Fruit fly (Drosophila melanogaster) whole organism, embryonic: Measurements from ENCODE around the gene Root.

Source experiments
- CG10431 ChIP-seq: fragments of 200-800 bp; sonication (Bioruptor generic); optimal IDR thresholded peaks from 3 replicates; lab custom pipeline; 2018; ENCODE audit warnings: missing biosample characterization, mild to moderate bottlenecking, missing genetic modification characterization
- CG10543 ChIP-seq: fragments of 200-800 bp; sonication (Bioruptor generic); optimal IDR thresholded peaks from 3 replicates; lab custom pipeline; 2017; ENCODE audit warnings: missing biosample characterization, mild to moderate bottlenecking, missing genetic modification characterization, moderate library complexity
- CG10979 ChIP-seq: fragments of 200-800 bp; sonication (Bioruptor generic); optimal IDR thresholded peaks from 2 replicates; lab custom pipeline; 2018; ENCODE audit warnings: missing biosample characterization, mild to moderate bottlenecking, missing genetic modification characterization, moderate library complexity
- CG12391 ChIP-seq: fragments of 200-800 bp; sonication (Bioruptor generic); optimal IDR thresholded peaks from 3 replicates; lab custom pipeline; 2018; ENCODE audit warnings: missing biosample characterization, mild to moderate bottlenecking, missing genetic modification characterization, moderate library complexity
- CG1529 ChIP-seq: fragments of 200-800 bp; sonication (Bioruptor generic); optimal IDR thresholded peaks from 3 replicates; lab custom pipeline; 2018; ENCODE audit warnings: missing biosample characterization, missing genetic modification characterization
- CG15601 ChIP-seq: fragments of 200-800 bp; sonication (Bioruptor generic); optimal IDR thresholded peaks from 3 replicates; lab custom pipeline; 2019; ENCODE audit warnings: missing biosample characterization, mild to moderate bottlenecking, missing genetic modification characterization, moderate library complexity
- CG16779 ChIP-seq: fragments of 200-800 bp; sonication (Bioruptor generic); IDR thresholded peaks from 2 replicates; pipeline ENCODE4 v1.3.6; 2022; ENCODE audit warnings: missing biosample characterization, missing genetic modification characterization
- CG17385 ChIP-seq: fragments of 200-800 bp; sonication (Bioruptor generic); optimal IDR thresholded peaks from 3 replicates; lab custom pipeline; 2018; ENCODE audit warnings: missing biosample characterization, mild to moderate bottlenecking, missing genetic modification characterization
- CG18011 ChIP-seq: fragments of 200-800 bp; sonication (Bioruptor generic); optimal IDR thresholded peaks from 2 replicates; lab custom pipeline; 2017; ENCODE audit warnings: missing biosample characterization, missing genetic modification characterization, mild to moderate bottlenecking, moderate library complexity, missing genotype
- CG18262 ChIP-seq: fragments of 200-800 bp; optimal IDR thresholded peaks from 3 replicates; lab custom pipeline; 2019; ENCODE audit warnings: missing biosample characterization, mild to moderate bottlenecking, missing genetic modification characterization, moderate library complexity
- CG4360 ChIP-seq: fragments of 200-800 bp; sonication (Bioruptor generic); IDR thresholded peaks from 2 replicates; pipeline ENCODE4 v1.3.6; 2022; ENCODE audit warnings: missing biosample characterization, missing genetic modification characterization
- CG7271 ChIP-seq: fragments of 200-800 bp; sonication (Bioruptor generic); optimal IDR thresholded peaks from 2 replicates; lab custom pipeline; 2018; ENCODE audit warnings: missing biosample characterization, mild to moderate bottlenecking, missing genetic modification characterization, moderate library complexity
- CG7556 ChIP-seq: fragments of 200-800 bp; sonication (Bioruptor generic); optimal IDR thresholded peaks from 2 replicates; lab custom pipeline; 2017; ENCODE audit warnings: missing biosample characterization, mild to moderate bottlenecking, missing genetic modification characterization
- CG8089 ChIP-seq: fragments of 200-800 bp; sonication (Bioruptor generic); optimal IDR thresholded peaks from 3 replicates; lab custom pipeline; 2016; ENCODE audit warnings: missing biosample characterization, missing genetic modification characterization
- CG8290 ChIP-seq, 3 experiments: fragments of 200-800 bp; sonication (Bioruptor generic); optimal IDR thresholded peaks; 2 replicates each; lab custom pipeline; 2016 to 2019; ENCODE audit warnings: missing biosample characterization in 3 of 3, missing genetic modification characterization in 3 of 3, mild to moderate bottlenecking in 2 of 3, moderate library complexity in 1 of 3
- CG8924 ChIP-seq: fragments of 200-800 bp; optimal IDR thresholded peaks from 3 replicates; lab custom pipeline; 2019; ENCODE audit warnings: missing biosample characterization, mild to moderate bottlenecking, missing genetic modification characterization, moderate library complexity
- Doc2 ChIP-seq: fragments of 200-800 bp; sonication (Bioruptor generic); IDR thresholded peaks from 2 replicates; pipeline ENCODE4 v1.3.6; 2022; ENCODE audit warnings: missing biosample characterization, missing genetic modification characterization
- Eip74EF ChIP-seq, 2 experiments: fragments of 200-800 bp in 1 of 2; fragments of >200 bp in 1 of 2; sonication (Bioruptor generic) in 1 of 2; optimal IDR thresholded peaks; 2 replicates each; lab custom pipeline; 2017 to 2019; ENCODE audit warnings: missing biosample characterization in 2 of 2, missing genetic modification characterization in 2 of 2, mild to moderate bottlenecking in 1 of 2, moderate library complexity in 1 of 2
- HmgD ChIP-seq: fragments of 200-800 bp; sonication (Bioruptor generic); optimal IDR thresholded peaks from 3 replicates; lab custom pipeline; 2016; ENCODE audit warnings: missing biosample characterization, missing genetic modification characterization
- HmgZ ChIP-seq: fragments of 200-800 bp; sonication (Bioruptor generic); optimal IDR thresholded peaks from 2 replicates; lab custom pipeline; 2018; ENCODE audit warnings: missing biosample characterization, mild to moderate bottlenecking, missing genetic modification characterization
- Hmx ChIP-seq: fragments of 200-800 bp; sonication (Bioruptor generic); optimal IDR thresholded peaks from 2 replicates; lab custom pipeline; 2016; ENCODE audit warnings: missing biosample characterization, missing genetic modification characterization
- MESR4 ChIP-seq: fragments of 200-800 bp; sonication (Bioruptor generic); optimal IDR thresholded peaks from 2 replicates; lab custom pipeline; 2018; ENCODE audit warnings: missing biosample characterization, mild to moderate bottlenecking, missing genetic modification characterization, moderate library complexity
- Mad ChIP-seq: fragments of 200-800 bp; sonication (Bioruptor generic); optimal IDR thresholded peaks from 2 replicates; lab custom pipeline; 2016; ENCODE audit warnings: missing biosample characterization, missing genetic modification characterization
- Meics ChIP-seq: fragments of 200-800 bp; sonication (Bioruptor generic); optimal IDR thresholded peaks from 2 replicates; lab custom pipeline; 2017; ENCODE audit warnings: missing biosample characterization, mild to moderate bottlenecking, missing genetic modification characterization
- Myb ChIP-seq: fragments of 200-800 bp; sonication (Bioruptor generic); optimal IDR thresholded peaks from 2 replicates; lab custom pipeline; 2016; ENCODE audit warnings: missing biosample characterization, missing genetic modification characterization
- Nf-YB ChIP-seq: fragments of 200-800 bp; sonication (Bioruptor generic); optimal IDR thresholded peaks from 3 replicates; lab custom pipeline; 2019; ENCODE audit warnings: missing biosample characterization, mild to moderate bottlenecking, missing genetic modification characterization, moderate library complexity
- Nf-YC ChIP-seq: fragments of 200-800 bp; optimal IDR thresholded peaks from 3 replicates; lab custom pipeline; 2019; ENCODE audit warnings: missing biosample characterization, mild to moderate bottlenecking, missing genetic modification characterization, moderate library complexity
- Optix ChIP-seq: fragments of 200-800 bp; sonication (Bioruptor generic); IDR thresholded peaks from 3 replicates; pipeline ENCODE4 v1.3.6; 2022; ENCODE audit warnings: missing biosample characterization, missing genetic modification characterization
- Poxn ChIP-seq: fragments of 200-800 bp; sonication (Bioruptor generic); IDR thresholded peaks from 2 replicates; pipeline ENCODE4 v1.3.6; 2022; ENCODE audit warnings: missing biosample characterization, missing genetic modification characterization
- Tbp ChIP-seq: fragments of >200 bp; optimal IDR thresholded peaks from 2 replicates; lab custom pipeline; 2018; ENCODE audit warnings: missing biosample characterization, missing genetic modification characterization
- Trl ChIP-seq, 3 experiments: fragments of >200 bp in 2 of 3; fragments of 200-800 bp in 1 of 3; sonication (Bioruptor generic) in 1 of 3; optimal IDR thresholded peaks; 2 replicates in 1 of 3; 3 replicates in 2 of 3; lab custom pipeline; 2016 to 2017; ENCODE audit warnings: missing biosample characterization in 1 of 3, missing genetic modification characterization in 1 of 3
- ac ChIP-seq: fragments of 200-800 bp; sonication (Bioruptor generic); optimal IDR thresholded peaks from 3 replicates; lab custom pipeline; 2017; ENCODE audit warnings: missing biosample characterization, mild to moderate bottlenecking, missing genetic modification characterization
- aop ChIP-seq: fragments of 200-800 bp; sonication (Bioruptor generic); IDR thresholded peaks from 2 replicates; pipeline ENCODE4 v1.3.6; 2022; ENCODE audit warnings: missing biosample characterization, missing genetic modification characterization
- danr ChIP-seq: fragments of 200-800 bp; sonication (Bioruptor generic); IDR thresholded peaks from 2 replicates; pipeline ENCODE4 v1.3.6; 2022; ENCODE audit warnings: missing biosample characterization, missing genetic modification characterization
- dmrt11E ChIP-seq: fragments of 200-800 bp; sonication (Bioruptor generic); optimal IDR thresholded peaks from 3 replicates; lab custom pipeline; 2018; ENCODE audit warnings: missing biosample characterization, mild to moderate bottlenecking, missing genetic modification characterization, moderate library complexity
- dysf ChIP-seq: fragments of 200-800 bp; sonication (Bioruptor generic); IDR thresholded peaks from 3 replicates; pipeline ENCODE4 v1.3.6; 2022; ENCODE audit warnings: missing biosample characterization, missing genetic modification characterization
- en ChIP-seq: fragments of 200-800 bp; sonication (Bioruptor generic); optimal IDR thresholded peaks from 2 replicates; lab custom pipeline; 2016; ENCODE audit warnings: missing biosample characterization, missing genetic modification characterization
- inv ChIP-seq: fragments of 200-800 bp; sonication (Bioruptor generic); IDR thresholded peaks from 2 replicates; pipeline ENCODE4 v1.3.6; 2022; ENCODE audit warnings: missing biosample characterization, missing genetic modification characterization; ENCODE audit not compliant: partially characterized antibody
- kay ChIP-seq: fragments of 200-800 bp; sonication (Bioruptor generic); optimal IDR thresholded peaks from 2 replicates; lab custom pipeline; 2016; ENCODE audit warnings: missing biosample characterization, missing genetic modification characterization
- nau ChIP-seq: fragments of 200-800 bp; sonication (Bioruptor generic); optimal IDR thresholded peaks from 3 replicates; lab custom pipeline; 2017; ENCODE audit warnings: missing biosample characterization, mild to moderate bottlenecking, missing genetic modification characterization, missing genetic modification reagents
- nerfin-2 ChIP-seq: fragments of 200-800 bp; sonication (Bioruptor generic); IDR thresholded peaks from 2 replicates; pipeline ENCODE4 v1.3.6; 2022; ENCODE audit warnings: missing biosample characterization, missing genetic modification characterization; ENCODE audit not compliant: partially characterized antibody
- odd ChIP-seq: fragments of 200-800 bp; sonication (Bioruptor generic); optimal IDR thresholded peaks from 2 replicates; lab custom pipeline; 2017; ENCODE audit warnings: missing biosample characterization, mild to moderate bottlenecking, missing genetic modification characterization
- psq ChIP-seq: fragments of 200-800 bp; sonication (Bioruptor generic); optimal IDR thresholded peaks from 2 replicates; lab custom pipeline; 2017; ENCODE audit warnings: missing biosample characterization, missing genetic modification characterization
- pzg ChIP-seq: fragments of 200-800 bp; sonication (Bioruptor generic); optimal IDR thresholded peaks from 3 replicates; lab custom pipeline; 2018; ENCODE audit warnings: missing biosample characterization, mild to moderate bottlenecking, missing genetic modification characterization, moderate library complexity
- rib ChIP-seq: fragments of 200-800 bp; sonication (Bioruptor generic); IDR thresholded peaks from 2 replicates; pipeline ENCODE4 v1.3.6; 2022; ENCODE audit warnings: missing biosample characterization, missing genetic modification characterization
- seq ChIP-seq: fragments of 200-800 bp; sonication (Bioruptor generic); IDR thresholded peaks from 2 replicates; pipeline ENCODE4 v1.3.6; 2022; ENCODE audit warnings: missing biosample characterization, missing genetic modification characterization
- sr ChIP-seq: fragments of 200-800 bp; sonication (Bioruptor generic); IDR thresholded peaks from 3 replicates; pipeline ENCODE4 v1.3.6; 2022; ENCODE audit warnings: missing biosample characterization, missing genetic modification characterization
- vvl ChIP-seq: fragments of 200-800 bp; sonication (Bioruptor generic); IDR thresholded peaks from 2 replicates; pipeline ENCODE4 v1.3.6; 2022; ENCODE audit warnings: missing biosample characterization, missing genetic modification characterization
- zf30C ChIP-seq: fragments of 200-800 bp; sonication (Bioruptor generic); optimal IDR thresholded peaks from 3 replicates; lab custom pipeline; 2018; ENCODE audit warnings: missing biosample characterization, mild to moderate bottlenecking, missing genetic modification characterization

Gene Root

dm6 chr3R:24105312-24105902 is 7.7 kb upstream of the Root start, which contains the start of gene Syx1A (continued):
- TF ChIP-seq CG8089: no peak
- peak; percentile 26 for TF ChIP-seq CG18262
- TF ChIP-seq CG7556 (GFP tag; lab: Kevin White, UChicago): no peak
- peak; percentile 93 for TF ChIP-seq CG17385 (GFP tag; lab: Kevin White, UChicago)
- no peak for TF ChIP-seq Trl (optimal IDR thresholded peaks at IDR 0.05; lab: Kevin White, UChicago)
- TF ChIP-seq Trl (GFP tag; optimal IDR thresholded peaks at IDR 0.05; lab: Kevin White, UChicago): no peak
- TF ChIP-seq dysf (GFP tag; lab: Robert Waterston, UW): no peak
- no peak for TF ChIP-seq ac (GFP tag; lab: Kevin White, UChicago)
- peak; percentile 10 for TF ChIP-seq CG10431 (GFP tag; lab: Kevin White, UChicago)
- TF ChIP-seq nerfin-2 (GFP tag; lab: Robert Waterston, UW): no peak
- TF ChIP-seq CG10979 (tag; lab: Kevin White, UChicago): no peak
- TF ChIP-seq Myb (GFP tag; lab: Kevin White, UChicago): peak; percentile 11
- peak; percentile 30 for TF ChIP-seq HmgZ
- TF ChIP-seq Optix (GFP tag; lab: Robert Waterston, UW): no peak
- TF ChIP-seq Poxn: no peak
- no peak for TF ChIP-seq Meics (GFP tag; lab: Kevin White, UChicago)
- TF ChIP-seq dmrt11E (tag; lab: Kevin White, UChicago): no peak
- TF ChIP-seq nau (GFP tag; lab: Kevin White, UChicago): peak; percentile 42
- TF ChIP-seq CG7271: no peak
- TF ChIP-seq Mad (GFP tag; lab: Kevin White, UChicago): peak; percentile 0
- TF ChIP-seq CG1529 (GFP tag; lab: Kevin White, UChicago): no peak
- peak; percentile 68 for TF ChIP-seq CG10543 (GFP tag; lab: Kevin White, UChicago)
- no peak for TF ChIP-seq CG12391
- TF ChIP-seq kay: no peak
- no peak for TF ChIP-seq sr (GFP tag; lab: Robert Waterston, UW)
- TF ChIP-seq MESR4 (GFP tag; lab: Kevin White, UChicago): peak; percentile 54
- no peak for TF ChIP-seq Tbp
- peak; percentile 98 for TF ChIP-seq psq (GFP tag; lab: Kevin White, UChicago)
- TF ChIP-seq CG16779 (GFP tag; lab: Robert Waterston, UW): no peak
- TF ChIP-seq Eip74EF (GFP tag; optimal IDR thresholded peaks at IDR 0.05; lab: Kevin White, UChicago): no peak
- TF ChIP-seq Doc2: no peak
- no peak for TF ChIP-seq CG18011 (GFP tag; lab: Kevin White, UChicago)
- TF ChIP-seq odd (GFP tag; lab: Kevin White, UChicago): peak; percentile 34
- TF ChIP-seq CG8290 (GFP tag; optimal IDR thresholded peaks at IDR 0.05; lab: Kevin White, UChicago): peak; percentile 3
- peak in 1 of 2 experiments; percentile 75 for TF ChIP-seq CG8290 (tag; optimal IDR thresholded peaks at IDR 0.05; lab: Kevin White, UChicago)
- TF ChIP-seq inv (GFP tag; lab: Robert Waterston, UW): no peak
- TF ChIP-seq Hmx (GFP tag; lab: Kevin White, UChicago): no peak
- peak; percentile 23 for TF ChIP-seq Nf-YB
- no peak for TF ChIP-seq CG4360 (GFP tag; lab: Robert Waterston, UW)
- TF ChIP-seq Nf-YC (tag; lab: Kevin White, UChicago): peak; percentile 44
- no peak for TF ChIP-seq en (GFP tag; lab: Kevin White, UChicago)
- no peak for TF ChIP-seq vvl
- no peak for TF ChIP-seq aop (GFP tag; lab: Robert Waterston, UW)
- peak; percentile 92 for TF ChIP-seq pzg (GFP tag; lab: Kevin White, UChicago)
- TF ChIP-seq CG15601 (tag; lab: Kevin White, UChicago): no peak
- TF ChIP-seq danr: no peak
- no peak for TF ChIP-seq zf30C (GFP tag; lab: Kevin White, UChicago)
- peak; percentile 1 for TF ChIP-seq HmgD
- peak; percentile 35 for TF ChIP-seq CG8924 (tag; lab: Kevin White, UChicago)
- TF ChIP-seq rib (GFP tag; lab: Robert Waterston, UW): no peak
- no peak for TF ChIP-seq seq (GFP tag; lab: Robert Waterston, UW)
